Fruit fly (Drosophila melanogaster) whole organism, pupa: Measurements from ENCODE around the gene CG5781.

Experiments used
- CG4496 ChIP-seq: fragments of 200-800 bp; sonication (Bioruptor generic); IDR thresholded peaks from 3 replicates; pipeline ENCODE4 v1.3.6; 2022; ENCODE audit warnings: missing biosample characterization, missing genetic modification characterization
- EcR ChIP-seq: fragments of 200-800 bp; sonication (Bioruptor generic); optimal IDR thresholded peaks from 3 replicates; lab custom pipeline; 2019; ENCODE audit warnings: missing biosample characterization, missing genetic modification characterization, mild to moderate bottlenecking, moderate library complexity, missing genetic modification reagents

DNA sequence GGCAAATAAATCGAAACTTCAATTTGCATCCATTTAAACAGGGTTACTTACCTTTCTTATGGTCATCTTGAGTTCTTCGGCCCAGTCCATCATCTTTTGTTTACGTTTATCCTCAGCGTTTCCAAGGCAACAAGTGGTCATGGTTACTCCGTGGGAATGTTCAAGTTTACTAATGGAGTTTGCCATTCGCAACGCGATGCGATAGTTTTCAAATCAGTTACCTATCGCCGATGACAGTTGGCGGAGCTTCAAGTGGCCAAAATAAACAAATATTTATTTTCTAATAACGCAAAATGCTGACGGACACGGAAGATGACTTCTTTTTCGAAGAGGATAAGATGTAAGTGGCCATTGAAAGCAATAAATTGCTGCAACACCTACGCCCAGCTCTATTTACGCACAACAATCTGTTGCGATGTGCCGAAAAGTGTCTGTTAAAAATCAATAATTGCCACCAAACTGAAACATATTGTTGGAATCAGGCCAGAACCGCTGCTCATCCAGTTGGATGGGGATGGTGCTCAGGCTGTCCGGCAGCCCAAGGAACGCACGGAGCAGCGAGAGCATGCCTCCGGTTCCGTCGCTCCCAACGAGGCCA is 2.2 kb downstream of the CG5781 start, which contains the start of the genes IFT43 and PICK1:
- TF ChIP-seq EcR (GFP tag; lab: Kevin White, UChicago) (no peak), CG4496 (GFP tag; lab: Robert Waterston, UW) (no peak)
